Worm (Caenorhabditis elegans) whole organism, L4 larva: ENCODE measurements around the gene R05G6.4.
"Not testable (repeated sequence)": the region's sequence is repeated elsewhere in the genome, so short reads cannot be mapped to it uniquely, and the experiment has no call there.

Source experiments
- ceh-62 ChIP-seq: sonication (generic microtip); optimal IDR thresholded peaks from 2 replicates; lab custom pipeline; 2017; ENCODE audit warnings: missing biosample characterization, missing genetic modification characterization
- daf-16 ChIP-seq, 3 experiments: sonication (generic microtip); optimal IDR thresholded peaks; 2 replicates each; lab custom pipeline; 2016 to 2017; ENCODE audit warnings: missing genetic modification characterization in 3 of 3, missing genetic modification reagents in 3 of 3, mild to moderate bottlenecking in 2 of 3, missing compliant biosample characterization in 2 of 3, missing biosample characterization in 1 of 3, moderate library complexity in 1 of 3
- egl-43 ChIP-seq: fragments of 200-800 bp; sonication (Bioruptor generic); IDR thresholded peaks from 2 replicates; pipeline ENCODE4 v1.3.6; 2022; ENCODE audit warnings: missing genetic modification reagents, missing genetic modification characterization, missing compliant biosample characterization
- nhr-76 ChIP-seq: fragments of 150-350 bp; optimal IDR thresholded peaks from 2 replicates; lab custom pipeline; 2014; ENCODE audit warnings: missing biosample characterization, missing genetic modification characterization
- skn-1 ChIP-seq: fragments of 150-350 bp; optimal IDR thresholded peaks from 2 replicates; lab custom pipeline; 2014; ENCODE audit warnings: missing biosample characterization, missing genetic modification characterization

R05G6.4 gene

ce11 chrIV:7561614-7562142 lies 48.6 kb downstream of the R05G6.4 start, which contains the start of gene ima-3 (continued):
- TF ChIP-seq daf-16 (GFP tag; optimal IDR thresholded peaks at IDR 0.05; lab: Kevin White, UChicago), result no peak
- no peak for TF ChIP-seq daf-16 (tag; optimal IDR thresholded peaks at IDR 0.05; lab: Kevin White, UChicago)
- no peak for TF ChIP-seq ceh-62 (tag; lab: Kevin White, UChicago)
- TF ChIP-seq, all 104 proteins: peak for 15

DNA sequence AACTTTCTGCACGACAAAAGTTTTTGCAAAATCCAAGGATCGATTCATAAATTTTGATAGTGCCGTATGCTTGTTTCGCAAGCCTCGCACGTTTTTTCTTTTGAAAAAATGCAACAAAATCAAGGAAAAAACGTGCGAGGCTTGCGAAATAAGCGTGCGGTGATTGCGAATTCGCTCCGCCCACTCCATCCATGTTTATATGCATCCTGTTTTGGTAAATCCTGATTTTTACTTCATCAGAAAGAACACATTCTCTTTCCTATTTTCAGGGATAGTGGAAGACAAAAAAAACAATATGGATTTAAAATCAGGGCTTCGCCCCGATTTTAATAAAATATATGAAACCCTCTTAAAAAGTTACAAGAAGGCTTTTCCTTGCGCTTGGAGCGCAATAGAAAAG lies 50.8 kb downstream of the R05G6.4 start, which contains the start of gene F32E10.9:
Gene F32E10.9, minus strand, starts transcription at position 101 of the 400 bp plus-strand sequence.
- TF ChIP-seq egl-43 (GFP tag; lab: Robert Waterston, UW); skn-1 (tag; lab: Kevin White, UChicago); nhr-76 (tag; lab: Kevin White, UChicago): not testable (repeated sequence)
